Worm (Caenorhabditis elegans) whole organism, L4 larva: ENCODE data around the gene gcy-34.

Experiments used
- ZK337.2 ChIP-seq: fragments of 200-800 bp; sonication (Bioruptor generic); IDR thresholded peaks from 2 replicates; pipeline ENCODE4 v1.3.6; 2022; ENCODE audit warnings: missing genetic modification reagents, missing genetic modification characterization, missing compliant biosample characterization
- ZK546.5 ChIP-seq, 2 experiments: sonication (generic microtip); optimal IDR thresholded peaks; 2 replicates each; lab custom pipeline; 2017; ENCODE audit warnings: missing biosample characterization in 2 of 2, missing genetic modification characterization in 2 of 2
- egl-27 ChIP-seq: sonication (generic microtip); optimal IDR thresholded peaks from 3 replicates; lab custom pipeline; 2017; ENCODE audit warnings: missing biosample characterization, missing genetic modification reagents, missing genetic modification characterization
- lir-3 ChIP-seq: sonication (generic microtip); optimal IDR thresholded peaks from 2 replicates; lab custom pipeline; 2016; ENCODE audit warnings: mild to moderate bottlenecking, missing genetic modification characterization, missing compliant biosample characterization
- nhr-10 ChIP-seq: fragments of 150-350 bp; optimal IDR thresholded peaks from 2 replicates; lab custom pipeline; 2014; ENCODE audit warnings: missing biosample characterization, missing genetic modification characterization
- nhr-237 ChIP-seq: sonication (generic microtip); optimal IDR thresholded peaks from 2 replicates; lab custom pipeline; 2017; ENCODE audit warnings: missing biosample characterization, missing genetic modification characterization
- nhr-25 ChIP-seq: sonication (generic microtip); optimal IDR thresholded peaks from 2 replicates; lab custom pipeline; 2017; ENCODE audit warnings: missing genetic modification characterization, mild to moderate bottlenecking, missing compliant biosample characterization, antibody characterized with exemption, moderate library complexity, borderline replicate concordance; ENCODE audit not compliant: insufficient read depth
- nhr-77 ChIP-seq: fragments of 150-350 bp; optimal IDR thresholded peaks from 2 replicates; lab custom pipeline; 2014; ENCODE audit warnings: missing biosample characterization, missing genetic modification characterization

DNA sequence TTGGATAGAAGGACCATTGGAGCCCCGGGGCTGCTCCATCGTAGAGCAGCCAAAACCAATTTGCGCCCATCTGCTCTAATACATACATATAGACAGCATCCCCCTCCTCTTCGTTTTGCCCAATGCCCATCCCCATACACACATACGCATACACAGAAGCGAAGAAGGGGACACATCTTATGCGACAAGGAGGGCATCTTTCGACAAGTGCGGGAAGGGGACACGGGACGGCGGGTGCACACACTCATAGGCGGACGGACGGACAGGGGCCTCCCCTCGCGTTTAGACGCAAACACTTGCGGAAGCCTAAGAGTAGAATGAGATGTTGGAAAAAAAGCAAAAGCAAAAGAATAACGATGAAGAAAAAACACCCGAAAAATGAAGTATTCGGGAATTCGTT lies 10.7 kb upstream of the gcy-34 start:
- TF ChIP-seq nhr-77 (tag; lab: Kevin White, UChicago) (no peak), ZK546.5 (tag; optimal IDR thresholded peaks at IDR 0.05; lab: Kevin White, UChicago) (no peak), nhr-237 (tag; lab: Kevin White, UChicago) (no peak), egl-27 (no peak), nhr-10 (no peak), lir-3 (no peak), ZK337.2 (GFP tag; lab: Robert Waterston, UW) (no peak), nhr-25 (tag; lab: Kevin White, UChicago) (no peak)
